Worm (Caenorhabditis elegans): ENCODE data around the gene tgt-1.
A peak's percentile ranks its signal among the peaks of the same experiment; 100 is the strongest.

The tgt-1 gene

DNA sequence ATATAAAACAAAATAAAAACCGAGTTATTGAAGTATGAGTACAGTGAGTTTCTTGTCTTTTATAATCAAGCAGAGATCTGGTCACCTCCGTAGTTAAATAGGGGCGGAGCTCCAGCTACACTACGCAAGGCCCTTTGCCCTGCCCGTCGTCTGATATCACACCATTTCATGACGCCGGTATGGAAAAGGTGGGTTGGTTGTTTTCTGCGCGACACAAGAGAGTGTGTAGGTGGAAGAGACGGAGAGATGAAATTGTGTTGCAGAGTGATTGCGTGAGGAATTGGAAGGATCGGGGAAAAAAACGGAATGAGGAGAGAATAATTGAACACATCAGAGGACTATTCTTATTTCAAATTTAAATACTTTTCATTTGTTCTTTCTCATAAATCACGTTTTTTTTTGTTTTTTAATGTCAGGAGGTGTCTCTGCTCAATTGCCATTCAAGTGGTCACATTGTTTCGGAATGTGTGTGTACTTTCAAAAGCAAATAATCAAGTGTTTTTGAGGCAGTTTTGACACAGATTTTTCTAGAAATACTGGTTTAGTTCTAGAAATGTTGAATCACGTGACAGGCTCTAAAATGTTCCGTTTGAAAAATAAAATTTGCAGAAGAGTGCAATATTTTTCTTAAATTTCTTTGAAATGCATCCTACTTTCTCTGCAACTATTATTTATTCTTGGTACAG is 43.7 kb downstream of the tgt-1 start, which contains the start of gene ZK822.9:
Gene ZK822.9 (plus strand): TSS at position 180 of the 686 bp plus-strand sequence.
- TF ChIP-seq ceh-9 (tag; optimal IDR thresholded peaks at IDR 0.05), result no peak
- TF ChIP-seq fos-1 (tag; optimal IDR thresholded peaks at IDR 0.05), result no peak
- TF ChIP-seq ztf-4 (tag; optimal IDR thresholded peaks at IDR 0.05), result no peak
- TF ChIP-seq fkh-2 (tag; optimal IDR thresholded peaks at IDR 0.05), result no peak
- no peak for TF ChIP-seq skn-1 (tag; optimal IDR thresholded peaks at IDR 0.05)
- no peak for TF ChIP-seq elt-1 (tag; optimal IDR thresholded peaks at IDR 0.05)
- TF ChIP-seq pha-4 (tag; optimal IDR thresholded peaks at IDR 0.05), result peak; percentile 73
- TF ChIP-seq nhr-28 (tag; optimal IDR thresholded peaks at IDR 0.05), result no peak
- peak; percentile 7 for TF ChIP-seq nhr-23 (tag; optimal IDR thresholded peaks at IDR 0.05)
- TF ChIP-seq mml-1 (tag; optimal IDR thresholded peaks at IDR 0.05), result no peak
- no peak for TF ChIP-seq lin-39 (tag; optimal IDR thresholded peaks at IDR 0.05)
- TF ChIP-seq elt-2 (tag; optimal IDR thresholded peaks at IDR 0.05), result peak; percentile 69
- peak; percentile 42 for TF ChIP-seq ama-1 (optimal IDR thresholded peaks at IDR 0.05)
- TF ChIP-seq aly-2 (tag; optimal IDR thresholded peaks at IDR 0.05), result no peak
- TF ChIP-seq fkh-10 (GFP tag; optimal IDR thresholded peaks at IDR 0.05), result no peak
- no peak for TF ChIP-seq elt-3 (tag; optimal IDR thresholded peaks at IDR 0.05)
- no peak for TF ChIP-seq nhr-77 (tag; optimal IDR thresholded peaks at IDR 0.05)
- no peak for TF ChIP-seq unc-39 (tag; optimal IDR thresholded peaks at IDR 0.05)
- no peak for TF ChIP-seq egl-5 (tag; optimal IDR thresholded peaks at IDR 0.05)
- no peak for TF ChIP-seq nhr-11 (tag; optimal IDR thresholded peaks at IDR 0.05)
- no peak for TF ChIP-seq unc-62 (GFP tag; optimal IDR thresholded peaks at IDR 0.05)
- no peak for TF ChIP-seq nhr-12 (tag; optimal IDR thresholded peaks at IDR 0.05)
- no peak for TF ChIP-seq eor-1 (tag; optimal IDR thresholded peaks at IDR 0.05)
- peak; percentile 12 for TF ChIP-seq egl-27 (tag; optimal IDR thresholded peaks at IDR 0.05)
- no peak for TF ChIP-seq sea-2 (GFP tag; optimal IDR thresholded peaks at IDR 0.05)
- TF ChIP-seq zag-1 (tag; optimal IDR thresholded peaks at IDR 0.05), result no peak
- TF ChIP-seq jun-1 (tag; optimal IDR thresholded peaks at IDR 0.05), result no peak
- TF ChIP-seq nfya-1 (tag; optimal IDR thresholded peaks at IDR 0.05; ENCODE audit: insufficient read depth), result no peak
- no peak for TF ChIP-seq lin-15B (tag; optimal IDR thresholded peaks at IDR 0.05)
- peak; percentile 29 for TF ChIP-seq pqm-1 (tag; optimal IDR thresholded peaks at IDR 0.05)

DNA sequence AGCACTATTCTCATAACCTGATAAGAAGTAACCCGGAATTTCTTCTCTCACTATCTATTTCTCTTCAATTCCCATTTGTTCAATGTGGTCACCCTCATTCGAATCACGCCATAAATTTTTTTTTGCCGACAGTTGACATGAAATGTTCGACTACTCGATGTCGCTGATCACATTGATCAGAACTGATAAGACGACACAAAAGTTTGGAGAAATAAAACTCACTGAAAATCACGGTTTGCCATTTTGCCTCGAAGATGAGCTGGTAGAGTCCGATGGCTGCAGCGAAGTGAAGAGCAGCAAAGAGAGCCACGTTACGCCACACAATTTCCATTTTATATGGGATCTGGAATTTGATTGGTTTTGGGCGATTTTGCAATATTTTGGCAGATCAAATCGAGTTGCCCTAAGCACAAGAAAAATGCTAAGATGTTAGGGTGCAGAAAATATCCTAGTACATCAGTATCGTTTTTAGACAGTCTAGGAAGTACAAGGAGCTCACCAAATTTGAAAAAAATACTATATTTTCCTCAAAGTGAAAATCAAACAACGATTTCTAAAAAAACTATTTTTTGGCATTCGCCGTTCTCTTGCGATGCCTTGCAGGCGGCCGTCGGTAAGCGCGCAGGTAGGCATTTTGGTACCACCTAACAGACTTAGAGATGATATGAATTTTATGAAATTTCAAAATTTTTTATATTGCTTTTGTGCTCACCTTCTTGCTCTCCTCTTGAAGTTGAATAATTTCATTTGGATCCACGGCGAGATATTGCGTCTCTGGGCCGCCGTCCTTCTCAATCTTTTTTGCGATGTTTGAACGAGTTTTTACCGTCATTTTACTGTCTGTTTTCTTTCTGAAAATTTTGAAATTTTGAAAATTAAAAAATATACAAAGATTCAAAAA is 44.5 kb downstream of the tgt-1 start, which contains the start of gene fat-6:
Gene fat-6 (minus strand): TSS at position 851 of the 901 bp plus-strand sequence.
- TF ChIP-seq fkh-2 (tag; optimal IDR thresholded peaks at IDR 0.05) (no peak), lin-39 (tag; optimal IDR thresholded peaks at IDR 0.05) (no peak), R02D3.7 (tag; optimal IDR thresholded peaks at IDR 0.05) (no peak), nfya-1 (tag; optimal IDR thresholded peaks at IDR 0.05; ENCODE audit: insufficient read depth) (peak; percentile 17), ztf-4 (tag; optimal IDR thresholded peaks at IDR 0.05) (no peak), ZK546.5 (tag; optimal IDR thresholded peaks at IDR 0.05) (no peak), pha-4 (tag; optimal IDR thresholded peaks at IDR 0.05) (no peak), eor-1 (tag; optimal IDR thresholded peaks at IDR 0.05) (no peak), nhr-237 (tag; optimal IDR thresholded peaks at IDR 0.05) (no peak), fkh-10 (GFP tag; optimal IDR thresholded peaks at IDR 0.05) (no peak), nhr-23 (tag; optimal IDR thresholded peaks at IDR 0.05) (peak; percentile 37), nhr-25 (tag; optimal IDR thresholded peaks at IDR 0.05) (no peak), elt-1 (tag; optimal IDR thresholded peaks at IDR 0.05) (no peak), nhr-43 (tag; optimal IDR thresholded peaks at IDR 0.05; ENCODE audit: poor library complexity, severe bottlenecking) (peak; percentile 20), pqm-1 (tag; optimal IDR thresholded peaks at IDR 0.05) (peak; percentile 54), snpc-4 (tag; optimal IDR thresholded peaks at IDR 0.05) (no peak), nhr-12 (tag; optimal IDR thresholded peaks at IDR 0.05) (no peak), ama-1 (optimal IDR thresholded peaks at IDR 0.05) (peak; percentile 38), egl-5 (tag; optimal IDR thresholded peaks at IDR 0.05) (no peak), ceh-16 (tag; optimal IDR thresholded peaks at IDR 0.05) (no peak), mdl-1 (tag; optimal IDR thresholded peaks at IDR 0.05) (no peak), unc-39 (tag; optimal IDR thresholded peaks at IDR 0.05) (no peak), nhr-11 (tag; optimal IDR thresholded peaks at IDR 0.05) (no peak), ztf-11 (tag; optimal IDR thresholded peaks at IDR 0.05) (no peak), lsy-12 (tag; optimal IDR thresholded peaks at IDR 0.05) (no peak), egl-27 (tag; optimal IDR thresholded peaks at IDR 0.05) (no peak), nhr-77 (tag; optimal IDR thresholded peaks at IDR 0.05) (no peak), ceh-9 (tag; optimal IDR thresholded peaks at IDR 0.05) (no peak), unc-62 (GFP tag; optimal IDR thresholded peaks at IDR 0.05) (no peak), fos-1 (tag; optimal IDR thresholded peaks at IDR 0.05) (no peak), nhr-76 (tag; optimal IDR thresholded peaks at IDR 0.05) (no peak), jun-1 (tag; optimal IDR thresholded peaks at IDR 0.05) (peak; percentile 62), ceh-82 (tag; optimal IDR thresholded peaks at IDR 0.05) (no peak), zag-1 (tag; optimal IDR thresholded peaks at IDR 0.05) (no peak), ceh-28 (tag; optimal IDR thresholded peaks at IDR 0.05) (no peak), tbx-2 (tag; optimal IDR thresholded peaks at IDR 0.05) (no peak), nhr-28 (tag; optimal IDR thresholded peaks at IDR 0.05) (no peak), sea-2 (GFP tag; optimal IDR thresholded peaks at IDR 0.05) (no peak), nhr-67 (tag; optimal IDR thresholded peaks at IDR 0.05) (no peak), aly-2 (tag; optimal IDR thresholded peaks at IDR 0.05) (no peak), daf-12 (tag; optimal IDR thresholded peaks at IDR 0.05) (no peak)
